Worm (Caenorhabditis elegans): ENCODE measurements around the gene srw-48.
A peak's percentile ranks its signal among the peaks of the same experiment; 100 is the strongest.

The srw-48 gene

ce11 chrV:16390655-16391054 lies 30.1 kb upstream of the srw-48 start, which contains the start of gene gst-44:
Gene gst-44 (plus strand): TSS chrV:16390891.
- TF ChIP-seq aly-1 (tag; optimal IDR thresholded peaks at IDR 0.05) = no peak
- no peak for TF ChIP-seq tra-4 (tag; optimal IDR thresholded peaks at IDR 0.05)
- TF ChIP-seq tbx-37 (GFP tag; conservative IDR thresholded peaks at IDR 0.05) = no peak
- no peak for TF ChIP-seq hmbx-1 (tag; optimal IDR thresholded peaks at IDR 0.05)
- TF ChIP-seq tbx-11 (GFP tag; IDR thresholded peaks at IDR 0.05) = no peak
- TF ChIP-seq hnd-1 (tag; optimal IDR thresholded peaks at IDR 0.05) = no peak
- no peak for TF ChIP-seq flt-1 (GFP tag; IDR thresholded peaks at IDR 0.05)
- TF ChIP-seq ceh-13 (GFP tag; optimal IDR thresholded peaks at IDR 0.05) = no peak

ce11 chrV:16393728-16394127 lies 27.1 kb upstream of the srw-48 start, which contains the start of gene srd-63:
Gene srd-63 (minus strand): TSS chrV:16393828.
- TF ChIP-seq flt-1 (GFP tag; IDR thresholded peaks at IDR 0.05) (no peak), hmbx-1 (tag; optimal IDR thresholded peaks at IDR 0.05) (no peak), hmg-4 (GFP tag; optimal IDR thresholded peaks at IDR 0.05) (no peak), scrt-1 (GFP tag; IDR thresholded peaks at IDR 0.05) (no peak), aly-1 (tag; optimal IDR thresholded peaks at IDR 0.05) (no peak)

ce11 chrV:16395131-16395530 lies 25.7 kb upstream of the srw-48 start, which contains the start of gene F13A7.11:
Gene F13A7.11 (minus strand): TSS chrV:16395304.
- no peak for TF ChIP-seq flt-1 (GFP tag; IDR thresholded peaks at IDR 0.05)
- TF ChIP-seq sea-1 (GFP tag; conservative IDR thresholded peaks at IDR 0.05) = no peak
- no peak for TF ChIP-seq ets-7 (tag; optimal IDR thresholded peaks at IDR 0.05)
- no peak for TF ChIP-seq hmg-4 (GFP tag; optimal IDR thresholded peaks at IDR 0.05)
- no peak for TF ChIP-seq tbx-37 (GFP tag; conservative IDR thresholded peaks at IDR 0.05)
- TF ChIP-seq scrt-1 (GFP tag; IDR thresholded peaks at IDR 0.05) = no peak
- no peak for TF ChIP-seq F13C5.2 (tag; optimal IDR thresholded peaks at IDR 0.05)
- TF ChIP-seq ama-1 (optimal IDR thresholded peaks at IDR 0.05) = no peak
- no peak for TF ChIP-seq hnd-1 (tag; optimal IDR thresholded peaks at IDR 0.05)
- no peak for TF ChIP-seq tbx-11 (GFP tag; IDR thresholded peaks at IDR 0.05)
- TF ChIP-seq ceh-13 (GFP tag; optimal IDR thresholded peaks at IDR 0.05) = no peak
- TF ChIP-seq tra-4 (tag; optimal IDR thresholded peaks at IDR 0.05) = no peak
- no peak for TF ChIP-seq B0310.2 (tag; optimal IDR thresholded peaks at IDR 0.05)
- no peak for TF ChIP-seq ceh-36 (tag; optimal IDR thresholded peaks at IDR 0.05)
- no peak for TF ChIP-seq hmbx-1 (tag; optimal IDR thresholded peaks at IDR 0.05)
- no peak for TF ChIP-seq pes-1 (GFP tag; IDR thresholded peaks at IDR 0.05)
- no peak for TF ChIP-seq aly-1 (tag; optimal IDR thresholded peaks at IDR 0.05)

- TF ChIP-seq tra-4 (tag; optimal IDR thresholded peaks at IDR 0.05) (no peak), tbx-37 (GFP tag; conservative IDR thresholded peaks at IDR 0.05) (no peak)
These were observed 25.1 kb upstream of the srw-48 start, which contains the start of gene F13A7.12 for ce11 chrV:16395739-16396138. Gene F13A7.12 (plus strand): TSS chrV:16396039.

ce11 chrV:16399388-16399787 lies 21.4 kb upstream of the srw-48 start, which contains the start of gene sre-36:
Gene sre-36 (plus strand): TSS chrV:16399688.
- no peak for TF ChIP-seq ama-1 (optimal IDR thresholded peaks at IDR 0.05)
- TF ChIP-seq hmbx-1 (tag; optimal IDR thresholded peaks at IDR 0.05) = no peak
- TF ChIP-seq tra-4 (tag; optimal IDR thresholded peaks at IDR 0.05) = no peak
- TF ChIP-seq aly-1 (tag; optimal IDR thresholded peaks at IDR 0.05) = no peak
- no peak for TF ChIP-seq pes-1 (GFP tag; IDR thresholded peaks at IDR 0.05)
- no peak for TF ChIP-seq flt-1 (GFP tag; IDR thresholded peaks at IDR 0.05)
- TF ChIP-seq tbx-11 (GFP tag; IDR thresholded peaks at IDR 0.05) = no peak
- no peak for TF ChIP-seq tbx-37 (GFP tag; conservative IDR thresholded peaks at IDR 0.05)
- TF ChIP-seq ets-7 (tag; optimal IDR thresholded peaks at IDR 0.05) = no peak
- no peak for TF ChIP-seq hnd-1 (tag; optimal IDR thresholded peaks at IDR 0.05)
- TF ChIP-seq F13C5.2 (tag; optimal IDR thresholded peaks at IDR 0.05) = no peak
- no peak for TF ChIP-seq hmg-4 (GFP tag; optimal IDR thresholded peaks at IDR 0.05)
- TF ChIP-seq B0310.2 (tag; optimal IDR thresholded peaks at IDR 0.05) = no peak
- TF ChIP-seq ceh-36 (tag; optimal IDR thresholded peaks at IDR 0.05) = no peak
- no peak for TF ChIP-seq ceh-13 (GFP tag; optimal IDR thresholded peaks at IDR 0.05)
- TF ChIP-seq sea-1 (GFP tag; conservative IDR thresholded peaks at IDR 0.05) = no peak

DNA sequence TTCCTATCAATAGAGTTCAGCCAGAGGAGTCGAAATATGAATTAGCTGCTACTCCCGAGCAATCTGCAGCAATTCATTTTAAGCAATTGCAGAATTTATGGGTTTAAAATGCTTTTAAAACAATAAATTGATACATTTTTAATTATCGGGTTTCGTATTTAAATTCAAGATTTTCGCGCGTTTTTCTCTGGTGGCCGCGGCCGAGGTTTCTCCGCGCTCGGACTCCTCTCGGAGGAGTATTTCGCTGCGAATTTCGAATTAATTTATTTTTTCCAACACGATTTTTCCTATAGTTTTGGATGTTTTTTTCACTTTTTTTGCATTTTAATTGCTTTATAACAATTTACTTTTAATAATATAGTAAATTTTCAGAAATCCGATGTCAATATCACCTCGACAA lies 19.3 kb upstream of the srw-48 start, which contains the start of gene F13A7.14:
F13A7.14 (plus strand) TSS at position 373 of the 400 bp plus-strand sequence.
- TF ChIP-seq tbx-37 (GFP tag; conservative IDR thresholded peaks at IDR 0.05) (peak; percentile 84), hmg-4 (GFP tag; optimal IDR thresholded peaks at IDR 0.05) (peak; percentile 19), pes-1 (GFP tag; IDR thresholded peaks at IDR 0.05) (peak; percentile 64), F13C5.2 (tag; optimal IDR thresholded peaks at IDR 0.05) (no peak)

DNA sequence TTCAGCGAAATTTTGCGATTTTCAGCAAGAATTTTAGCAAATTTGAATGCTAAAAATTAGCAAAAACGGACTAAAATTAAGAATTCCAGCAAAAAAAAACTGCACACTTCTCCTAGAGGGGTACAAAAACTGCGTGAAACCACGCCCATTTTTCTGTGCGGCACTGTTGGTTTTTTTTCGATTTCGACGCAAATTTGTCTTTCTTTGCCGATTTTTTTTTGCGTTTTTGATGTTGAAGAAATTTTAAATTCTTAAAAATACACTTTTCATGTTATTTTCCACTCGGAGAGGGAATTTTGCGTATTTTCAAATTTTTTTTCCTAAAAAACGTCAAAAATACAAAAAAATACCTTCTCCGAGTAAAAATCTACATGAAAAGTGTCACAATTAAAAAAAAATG lies 16.8 kb upstream of the srw-48 start, which contains the start of gene syp-1:
syp-1 (plus strand) TSS at position 301 of the 400 bp plus-strand sequence.
- no peak for TF ChIP-seq aly-1 (tag; optimal IDR thresholded peaks at IDR 0.05)
- TF ChIP-seq pes-1 (GFP tag; IDR thresholded peaks at IDR 0.05) = no peak
- no peak for TF ChIP-seq F13C5.2 (tag; optimal IDR thresholded peaks at IDR 0.05)
- no peak for TF ChIP-seq tbx-37 (GFP tag; conservative IDR thresholded peaks at IDR 0.05)
- TF ChIP-seq ets-7 (tag; optimal IDR thresholded peaks at IDR 0.05) = no peak

- TF ChIP-seq B0310.2 (tag; optimal IDR thresholded peaks at IDR 0.05) = no peak
- TF ChIP-seq hmbx-1 (tag; optimal IDR thresholded peaks at IDR 0.05) = no peak
- no peak for TF ChIP-seq ceh-36 (tag; optimal IDR thresholded peaks at IDR 0.05)
- TF ChIP-seq ets-7 (tag; optimal IDR thresholded peaks at IDR 0.05) = no peak
- no peak for TF ChIP-seq aly-1 (tag; optimal IDR thresholded peaks at IDR 0.05)
- no peak for TF ChIP-seq scrt-1 (GFP tag; IDR thresholded peaks at IDR 0.05)
- TF ChIP-seq pes-1 (GFP tag; IDR thresholded peaks at IDR 0.05) = no peak
- TF ChIP-seq ama-1 (optimal IDR thresholded peaks at IDR 0.05) = no peak
- no peak for TF ChIP-seq sea-1 (GFP tag; conservative IDR thresholded peaks at IDR 0.05)
- no peak for TF ChIP-seq flt-1 (GFP tag; IDR thresholded peaks at IDR 0.05)
- no peak for TF ChIP-seq F13C5.2 (tag; optimal IDR thresholded peaks at IDR 0.05)
- no peak for TF ChIP-seq ceh-13 (GFP tag; optimal IDR thresholded peaks at IDR 0.05)
- no peak for TF ChIP-seq tbx-11 (GFP tag; IDR thresholded peaks at IDR 0.05)
- no peak for TF ChIP-seq hmg-4 (GFP tag; optimal IDR thresholded peaks at IDR 0.05)
- no peak for TF ChIP-seq hnd-1 (tag; optimal IDR thresholded peaks at IDR 0.05)
- TF ChIP-seq tra-4 (tag; optimal IDR thresholded peaks at IDR 0.05) = no peak
- TF ChIP-seq tbx-37 (GFP tag; conservative IDR thresholded peaks at IDR 0.05) = no peak
These were observed 15.4 kb upstream of the srw-48 start for ce11 chrV:16405366-16405765.
